Worm (Caenorhabditis elegans) whole organism, L3 larva: ENCODE results near the gene F49F1.14.

ENCODE experiments used
- aly-2 ChIP-seq: fragments of 150-350 bp; optimal IDR thresholded peaks from 2 replicates; lab custom pipeline; 2014; ENCODE audit warnings: missing biosample characterization, missing genetic modification characterization
- ceh-9 ChIP-seq: sonication (generic microtip); optimal IDR thresholded peaks from 2 replicates; lab custom pipeline; 2018; ENCODE audit warnings: missing biosample characterization, missing genetic modification characterization
- fkh-10 ChIP-seq: sonication (generic microtip); optimal IDR thresholded peaks from 2 replicates; lab custom pipeline; 2017; ENCODE audit warnings: missing biosample characterization, missing genetic modification reagents, missing genetic modification characterization
- fos-1 ChIP-seq: fragments of 150-350 bp; optimal IDR thresholded peaks from 2 replicates; lab custom pipeline; 2014; ENCODE audit warnings: missing biosample characterization, missing genetic modification characterization
- mdl-1 ChIP-seq: fragments of 150-350 bp; optimal IDR thresholded peaks from 2 replicates; lab custom pipeline; 2014; ENCODE audit warnings: missing biosample characterization, missing genetic modification characterization
- nhr-12 ChIP-seq: fragments of 150-350 bp; optimal IDR thresholded peaks from 2 replicates; lab custom pipeline; 2014; ENCODE audit warnings: missing biosample characterization, missing genetic modification characterization
- nhr-28 ChIP-seq: fragments of 150-350 bp; optimal IDR thresholded peaks from 2 replicates; lab custom pipeline; 2014; ENCODE audit warnings: missing biosample characterization, missing genetic modification characterization
- nhr-67 ChIP-seq: fragments of 150-350 bp; optimal IDR thresholded peaks from 2 replicates; lab custom pipeline; 2014; ENCODE audit warnings: missing biosample characterization, missing genetic modification characterization
- nhr-77 ChIP-seq: fragments of 150-350 bp; optimal IDR thresholded peaks from 2 replicates; lab custom pipeline; 2014; ENCODE audit warnings: missing biosample characterization, missing genetic modification characterization
- pha-4 ChIP-seq: fragments of 150-350 bp; optimal IDR thresholded peaks from 2 replicates; lab custom pipeline; 2014; ENCODE audit warnings: missing biosample characterization, missing genetic modification reagents, missing genetic modification characterization
- sea-2 ChIP-seq: fragments of 150-350 bp; sonication (generic microtip); optimal IDR thresholded peaks from 4 replicates; lab custom pipeline; 2014; ENCODE audit warnings: missing biosample characterization, missing genetic modification reagents, missing genetic modification characterization
- snpc-4 ChIP-seq: fragments of 150-350 bp; optimal IDR thresholded peaks from 2 replicates; lab custom pipeline; 2014; ENCODE audit warnings: missing biosample characterization, missing genetic modification characterization
- unc-62 ChIP-seq: fragments of 150-350 bp; sonication (generic microtip); optimal IDR thresholded peaks from 4 replicates; lab custom pipeline; 2014; ENCODE audit warnings: missing biosample characterization, missing genetic modification reagents, missing genetic modification characterization

DNA sequence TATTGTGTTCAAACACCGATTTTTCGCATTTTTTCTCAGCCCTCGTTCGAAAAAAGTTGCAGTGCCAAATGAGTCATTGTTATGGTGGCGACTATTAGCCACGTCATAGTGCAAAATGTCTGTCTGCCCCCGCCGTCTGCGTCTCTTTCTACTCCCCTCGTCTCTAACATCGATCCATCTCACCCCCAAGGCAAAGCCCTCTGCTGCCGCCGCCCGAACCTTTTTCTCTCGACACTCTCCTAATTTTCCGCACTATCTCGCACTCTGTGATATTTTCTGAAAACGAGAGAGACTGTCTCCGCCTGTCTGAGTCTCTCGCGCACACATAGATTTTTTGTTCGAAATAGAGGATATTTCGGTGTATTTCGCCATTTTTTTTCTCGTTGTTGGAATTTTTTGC is 19.2 kb downstream of the F49F1.14 start:
- TF ChIP-seq aly-2 (tag; lab: Kevin White, UChicago) (no peak), nhr-28 (tag; lab: Kevin White, UChicago) (no peak), unc-62 (peak; percentile 34), fkh-10 (GFP tag; lab: Kevin White, UChicago) (no peak), nhr-77 (no peak), sea-2 (GFP tag; lab: Kevin White, UChicago) (no peak), pha-4 (tag; lab: Kevin White, UChicago) (peak; percentile 76), nhr-12 (no peak), nhr-67 (tag; lab: Kevin White, UChicago) (no peak), fos-1 (peak; percentile 62), snpc-4 (peak; percentile 62), ceh-9 (tag; lab: Kevin White, UChicago) (no peak), mdl-1 (peak; percentile 29)
